Fruit fly (Drosophila melanogaster): Measurements from ENCODE around the gene Fum1.

Fum1 gene

dm6 chrX:6702028-6702433 is 23.8 kb downstream of the Fum1 start:
- TF ChIP-seq CG4318 (GFP tag; optimal IDR thresholded peaks at IDR 0.05) (peak; percentile 75), CG3032 (tag; optimal IDR thresholded peaks at IDR 0.05) (peak; percentile 75), Hr4 (GFP tag; optimal IDR thresholded peaks at IDR 0.05) (peak; percentile 87), CG3919 (GFP tag; optimal IDR thresholded peaks at IDR 0.05) (peak; percentile 59), dac (GFP tag; optimal IDR thresholded peaks at IDR 0.05) (peak; percentile 66), CG11762 (GFP tag; optimal IDR thresholded peaks at IDR 0.05; ENCODE audit: insufficient read depth) (peak; percentile 44), net (GFP tag; optimal IDR thresholded peaks at IDR 0.05) (peak; percentile 69), CG8319 (GFP tag; optimal IDR thresholded peaks at IDR 0.05) (no peak), Met (GFP tag; optimal IDR thresholded peaks at IDR 0.05) (peak; percentile 10), dsx (GFP tag; optimal IDR thresholded peaks at IDR 0.05; ENCODE audit: poor library complexity, severe bottlenecking) (peak; percentile 72), Eip75B (GFP tag; optimal IDR thresholded peaks at IDR 0.05) (peak; percentile 58), CG11902 (GFP tag; optimal IDR thresholded peaks at IDR 0.05) (no peak), Smox (GFP tag; optimal IDR thresholded peaks at IDR 0.05) (no peak), esn (GFP tag; optimal IDR thresholded peaks at IDR 0.05) (no peak), CG6163 (GFP tag; IDR thresholded peaks at IDR 0.05) (peak; percentile 85), Eip78C (GFP tag) (peak; percentile 94), CG32006 (GFP tag; optimal IDR thresholded peaks at IDR 0.05) (peak; percentile 91), svp (GFP tag) (peak; percentile 52), Lpt (GFP tag; optimal IDR thresholded peaks at IDR 0.05) (peak; percentile 72), CG34406 (GFP tag; optimal IDR thresholded peaks at IDR 0.05) (peak; percentile 25), Blimp-1 (GFP tag; optimal IDR thresholded peaks at IDR 0.05) (no peak), lz (GFP tag; optimal IDR thresholded peaks at IDR 0.05) (peak; percentile 26), CG6854 (GFP tag; optimal IDR thresholded peaks at IDR 0.05) (no peak), fd59A (GFP tag; optimal IDR thresholded peaks at IDR 0.05) (peak; percentile 70), CG15336 (GFP tag; IDR thresholded peaks at IDR 0.05) (peak; percentile 91), OdsH (GFP tag; optimal IDR thresholded peaks at IDR 0.05) (peak; percentile 75), CG10669 (GFP tag; optimal IDR thresholded peaks at IDR 0.05) (peak; percentile 77), CG16779 (tag; optimal IDR thresholded peaks at IDR 0.05) (peak; percentile 58), Gug (GFP tag; IDR thresholded peaks at IDR 0.05) (peak; percentile 83), CG11294 (GFP tag; IDR thresholded peaks at IDR 0.05) (peak; percentile 46; the same call in 1 of the 2 replicates), ss (GFP tag; optimal IDR thresholded peaks at IDR 0.05) (peak; percentile 65 to 83), spab (GFP tag; optimal IDR thresholded peaks at IDR 0.05) (peak; percentile 62), Hr38 (GFP tag; optimal IDR thresholded peaks at IDR 0.05) (no peak), cyc (GFP tag; optimal IDR thresholded peaks at IDR 0.05) (no peak), eg (GFP tag; IDR thresholded peaks at IDR 0.05) (peak; percentile 87), pdm3 (GFP tag; optimal IDR thresholded peaks at IDR 0.05) (peak; percentile 82), CG10631 (GFP tag; optimal IDR thresholded peaks at IDR 0.05) (peak; percentile 67), CG7368 (GFP tag; optimal IDR thresholded peaks at IDR 0.05) (peak; percentile 46), acj6 (GFP tag; optimal IDR thresholded peaks at IDR 0.05) (peak; percentile 65), Hr39 (GFP tag; optimal IDR thresholded peaks at IDR 0.05) (peak; percentile 15), Ets21C (GFP tag; optimal IDR thresholded peaks at IDR 0.05) (no peak), Sox14 (GFP tag; optimal IDR thresholded peaks at IDR 0.05) (peak; percentile 49), topi (GFP tag; optimal IDR thresholded peaks at IDR 0.05) (peak; percentile 15), CG31627 (GFP tag; optimal IDR thresholded peaks at IDR 0.05) (peak; percentile 2), CG1621 (tag; optimal IDR thresholded peaks at IDR 0.05) (peak; percentile 67), fd85E (GFP tag; optimal IDR thresholded peaks at IDR 0.05) (no peak), CG6792 (GFP tag; optimal IDR thresholded peaks at IDR 0.05) (peak; percentile 28), vri (GFP tag; optimal IDR thresholded peaks at IDR 0.05) (no peak), fkh (GFP tag; optimal IDR thresholded peaks at IDR 0.05) (peak; percentile 58), Sox102F (GFP tag; optimal IDR thresholded peaks at IDR 0.05) (no peak), CG8632 (GFP tag; optimal IDR thresholded peaks at IDR 0.05) (peak; percentile 51), CG8119 (GFP tag; IDR thresholded peaks at IDR 0.05) (peak; percentile 93), CG6276 (GFP tag; optimal IDR thresholded peaks at IDR 0.05) (peak; percentile 80)
